Fruit fly (Drosophila melanogaster) whole organism: Measurements from ENCODE around the gene CG33339.

Experiments
- CG8478 ChIP-seq: fragments of >200 bp; optimal IDR thresholded peaks from 2 replicates; lab custom pipeline; 2018; ENCODE audit warnings: inconsistent platforms
- Dll ChIP-seq: fragments of >200 bp; optimal IDR thresholded peaks from 2 replicates; lab custom pipeline; 2017
- EcR ChIP-seq, 2 experiments: fragments of >200 bp; optimal IDR thresholded peaks; 2 replicates each; lab custom pipeline; 2017; ENCODE audit warnings: missing biosample characterization in 2 of 2, missing genetic modification characterization in 2 of 2, missing genetic modification reagents in 2 of 2
- pan ChIP-seq: fragments of >200 bp; optimal IDR thresholded peaks from 2 replicates; lab custom pipeline; 2017
- psq ChIP-seq: fragments of >200 bp; optimal IDR thresholded peaks from 2 replicates; lab custom pipeline; 2017
- usp ChIP-seq: fragments of >200 bp; optimal IDR thresholded peaks from 2 replicates; lab custom pipeline; 2017; ENCODE audit warnings: missing biosample characterization, missing genetic modification characterization, mixed read lengths

The CG33339 gene

DNA sequence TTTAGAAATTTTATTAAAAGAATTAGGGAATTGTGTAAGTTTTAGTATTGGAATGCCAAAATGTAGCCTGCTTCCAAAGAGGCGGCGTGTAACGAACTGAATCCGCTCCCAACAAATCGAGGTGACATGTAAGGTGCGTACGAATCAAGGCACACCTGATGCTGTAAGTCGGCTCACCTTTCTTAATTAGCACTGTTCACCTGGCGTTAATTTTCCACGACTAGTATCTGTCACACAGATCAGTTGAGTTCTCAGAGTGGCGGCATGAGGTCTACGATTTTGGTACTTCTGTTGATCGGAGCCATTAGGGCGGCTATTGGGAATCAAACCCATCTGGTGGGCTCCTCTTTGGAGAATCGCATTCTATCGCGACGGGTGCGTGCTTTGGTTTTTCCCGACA lies at the start of gene CG33339, which contains the start of gene CG5762:
CG33339 (plus strand) TSS at position 265 of the 400 bp plus-strand sequence.
CG5762 (minus strand) TSS at position 101 of the 400 bp plus-strand sequence.
- TF ChIP-seq Dll (lab: Kevin White, UChicago) (no peak), CG8478 (lab: Kevin White, UChicago) (no peak), psq (no peak), pan (no peak), EcR (GFP tag; optimal IDR thresholded peaks at IDR 0.05; lab: Kevin White, UChicago) (no peak), usp (GFP tag; lab: Kevin White, UChicago) (no peak)

DNA sequence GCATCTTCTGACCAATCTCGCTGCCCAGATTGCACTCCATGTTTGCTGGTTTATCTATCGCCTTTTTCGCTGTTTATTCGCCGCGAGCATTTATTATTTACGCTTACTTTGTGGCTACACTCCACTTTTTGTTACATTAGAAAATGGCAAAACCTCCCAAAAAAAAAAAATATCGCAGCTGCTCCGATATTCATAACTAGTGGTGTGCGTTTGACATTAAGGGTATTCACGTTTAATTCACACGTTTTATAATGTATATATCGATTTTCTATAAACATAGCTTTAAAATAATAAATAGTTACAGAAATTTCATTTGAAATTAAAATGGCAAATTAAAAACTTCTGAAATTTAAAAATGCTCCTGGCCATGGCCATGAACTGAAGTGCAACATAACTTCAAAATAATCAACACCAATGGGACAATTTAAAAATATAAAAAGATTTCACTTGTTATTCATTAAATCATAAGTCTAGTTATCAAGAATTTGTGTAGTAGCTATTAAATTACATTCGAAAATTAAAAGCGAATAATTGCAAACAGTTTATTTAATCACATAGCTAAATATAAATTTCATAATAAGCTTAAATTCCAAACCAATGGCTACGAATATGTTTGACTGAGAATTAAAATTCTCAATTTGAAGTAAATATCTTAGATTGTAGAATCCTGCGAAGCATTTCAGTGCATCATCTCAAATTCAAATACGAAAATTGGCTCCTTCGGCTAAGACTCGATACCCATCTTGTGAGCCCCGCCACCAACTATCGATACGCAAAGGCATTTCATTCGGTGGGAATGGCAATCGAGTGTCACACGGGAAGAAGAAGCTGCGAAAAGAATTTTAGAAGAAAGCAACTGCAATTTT lies 43.2 kb upstream of the CG33339 start, which contains the start of the genes Nab2 and BRWD3:
Nab2 (minus strand) TSS at position 203 of the 866 bp plus-strand sequence.
BRWD3 (plus strand) TSS at position 784 of the 866 bp plus-strand sequence.
- TF ChIP-seq EcR (GFP tag; optimal IDR thresholded peaks at IDR 0.05; lab: Kevin White, UChicago): no peak
- no peak for TF ChIP-seq Dll (lab: Kevin White, UChicago)
- no peak for TF ChIP-seq psq
- no peak for TF ChIP-seq usp (GFP tag; lab: Kevin White, UChicago)
- TF ChIP-seq CG8478 (lab: Kevin White, UChicago): no peak
- TF ChIP-seq pan: no peak

DNA sequence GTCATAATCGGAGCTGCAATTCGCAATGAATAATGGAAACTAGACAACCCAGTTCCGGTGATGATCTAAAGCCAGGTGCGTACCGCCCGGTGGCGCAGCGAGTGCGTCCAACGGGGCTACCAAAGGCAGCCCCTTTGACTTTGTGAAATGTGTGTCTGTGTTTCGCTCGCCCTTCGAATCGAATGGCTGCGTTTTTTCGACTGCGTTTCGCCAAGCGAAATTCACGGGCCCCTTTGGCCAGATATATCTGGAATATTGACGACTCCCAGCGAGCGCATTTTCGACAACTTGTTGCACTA lies 42.6 kb upstream of the CG33339 start:
- TF ChIP-seq Dll (lab: Kevin White, UChicago) (no peak), psq (no peak), usp (GFP tag; lab: Kevin White, UChicago) (no peak), CG8478 (lab: Kevin White, UChicago) (no peak), EcR (GFP tag; optimal IDR thresholded peaks at IDR 0.05; lab: Kevin White, UChicago) (no peak), pan (no peak)

DNA sequence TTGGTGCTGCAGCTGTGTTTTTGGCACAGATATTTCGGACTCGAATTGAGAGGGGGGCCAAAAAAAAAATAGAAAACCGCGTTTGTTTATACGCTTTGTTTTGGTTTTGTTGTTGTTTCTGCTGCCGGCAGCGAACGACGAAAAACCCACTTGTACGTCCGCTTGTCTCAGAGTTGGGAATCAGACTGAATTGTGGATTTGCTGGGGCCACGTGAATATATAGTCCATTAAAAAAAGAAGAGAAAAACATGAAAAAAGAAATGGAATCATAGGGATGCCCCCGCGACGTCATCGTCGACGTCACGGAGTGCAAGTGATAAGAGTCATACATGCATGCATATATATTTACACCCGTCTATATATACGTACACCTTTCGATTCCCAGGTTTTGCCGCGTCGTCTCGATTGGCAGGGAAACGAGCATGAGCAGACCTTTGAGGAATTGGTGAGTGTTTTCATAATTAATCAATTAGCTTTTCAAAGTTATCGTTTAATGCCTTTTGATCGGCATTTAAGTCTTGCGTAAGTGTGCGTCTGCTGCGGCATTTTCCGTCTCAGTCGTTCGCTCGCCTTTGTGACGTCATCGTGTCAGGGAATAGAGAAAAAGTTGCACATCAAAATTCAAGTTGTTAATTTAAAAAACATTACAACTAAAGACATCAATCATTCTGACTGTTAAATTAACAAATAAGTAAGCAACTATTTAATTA lies 41.9 kb upstream of the CG33339 start:
- TF ChIP-seq EcR (GFP tag; optimal IDR thresholded peaks at IDR 0.05; lab: Kevin White, UChicago) (no peak), Dll (lab: Kevin White, UChicago) (no peak), usp (GFP tag; lab: Kevin White, UChicago) (no peak), CG8478 (lab: Kevin White, UChicago) (no peak), psq (no peak), pan (no peak)

DNA sequence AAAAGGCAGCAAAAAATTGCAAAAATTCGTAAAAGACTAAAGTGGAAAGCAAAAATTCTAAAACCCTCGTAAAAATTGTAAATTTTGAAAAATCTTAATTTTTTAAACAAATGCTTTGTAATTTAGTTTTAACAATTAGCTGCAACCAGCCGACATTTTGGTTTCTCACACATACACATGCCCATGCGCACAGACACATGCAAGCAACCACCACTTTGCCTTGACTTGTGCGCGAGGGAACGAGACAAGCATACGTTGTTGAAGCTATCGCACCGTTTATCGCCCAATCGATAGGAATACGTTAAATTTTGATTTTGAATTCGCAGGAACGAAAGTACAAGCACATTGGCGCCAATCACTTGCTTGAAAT lies 41.3 kb upstream of the CG33339 start:
- TF ChIP-seq CG8478 (lab: Kevin White, UChicago): peak; percentile 12
- no peak for TF ChIP-seq Dll (lab: Kevin White, UChicago)

DNA sequence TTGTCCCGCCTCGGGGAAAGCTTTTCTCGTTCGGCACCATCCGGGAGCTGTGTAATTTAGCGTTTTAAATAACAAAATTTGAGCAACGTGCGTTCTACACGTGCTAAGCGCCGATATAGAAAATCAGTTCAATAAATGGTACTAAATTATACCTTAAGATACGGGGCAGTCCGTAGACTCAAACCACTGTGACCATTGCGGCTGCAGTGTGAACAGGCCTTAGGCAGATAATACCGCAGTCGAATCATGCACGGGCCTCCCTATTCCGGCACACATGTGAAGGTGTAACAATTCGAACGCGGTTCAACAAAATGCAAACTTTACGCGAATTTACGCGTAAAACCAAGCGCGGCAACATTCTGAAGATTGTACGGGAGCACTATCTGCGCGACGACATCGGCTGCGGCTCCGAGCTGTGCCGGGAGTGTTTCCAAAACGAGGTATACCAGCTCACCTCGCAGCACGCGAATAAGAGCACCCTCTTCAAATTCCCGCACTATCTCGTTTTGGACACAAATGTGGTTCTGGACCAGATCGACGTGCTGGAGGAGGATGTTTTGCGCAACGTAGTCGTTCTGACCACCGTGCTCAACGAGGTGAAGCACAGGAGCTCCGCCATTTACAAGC lies 28.4 kb upstream of the CG33339 start, which contains the start of the genes Rrp5 and Dis3:
Rrp5 (minus strand) TSS at position 135 of the 627 bp plus-strand sequence.
Dis3 (plus strand) TSS at position 252 of the 627 bp plus-strand sequence.
- TF ChIP-seq pan (no peak), EcR (GFP tag; optimal IDR thresholded peaks at IDR 0.05; lab: Kevin White, UChicago) (no peak), psq (no peak), CG8478 (lab: Kevin White, UChicago) (no peak), Dll (lab: Kevin White, UChicago) (no peak), usp (GFP tag; lab: Kevin White, UChicago) (no peak)

DNA sequence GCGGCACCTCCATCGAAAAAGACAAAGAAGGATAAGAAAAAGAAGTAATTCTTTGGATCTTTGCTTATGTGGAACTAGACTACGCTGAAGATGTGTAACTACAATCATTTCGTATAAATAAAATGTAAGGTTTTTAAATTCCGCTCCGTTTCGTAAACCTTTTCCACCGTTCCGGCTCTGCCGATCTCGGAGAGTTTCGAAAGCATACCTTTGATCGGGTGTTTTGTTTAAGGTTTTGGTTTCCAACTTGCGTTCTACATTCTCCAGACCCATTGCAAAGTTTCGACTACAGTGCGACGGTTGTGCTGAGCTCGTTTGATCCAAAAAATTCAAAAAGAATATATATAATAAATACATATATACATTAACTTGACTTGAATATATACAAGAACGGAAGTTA lies 25.0 kb upstream of the CG33339 start, which contains the start of gene CG6432:
CG6432 (plus strand) TSS at position 301 of the 400 bp plus-strand sequence.
- TF ChIP-seq CG8478 (lab: Kevin White, UChicago) (no peak), pan (no peak), usp (GFP tag; lab: Kevin White, UChicago) (no peak), psq (no peak), Dll (lab: Kevin White, UChicago) (no peak)

DNA sequence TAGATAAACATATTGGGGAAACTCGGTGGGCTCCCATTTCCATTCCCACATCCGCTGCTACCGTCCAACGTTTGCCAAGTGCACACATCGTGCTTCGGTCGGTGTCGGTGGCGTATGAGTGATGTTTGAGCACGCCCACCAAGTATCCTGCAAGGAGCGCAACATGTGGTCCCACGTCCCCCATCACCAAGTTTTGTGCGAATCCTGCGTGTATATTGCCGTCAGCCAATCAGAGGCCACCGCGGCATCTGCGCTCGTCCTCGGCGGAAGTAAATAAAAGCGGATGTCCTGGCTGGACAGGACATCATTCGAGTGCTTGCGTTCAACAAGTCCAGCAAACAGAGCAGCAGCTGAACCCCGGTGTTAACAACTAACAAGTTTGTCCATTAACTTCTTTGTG lies 20.4 kb upstream of the CG33339 start, which contains the start of gene Ms:
Ms (plus strand) TSS at position 301 of the 400 bp plus-strand sequence.
- no peak for TF ChIP-seq Dll (lab: Kevin White, UChicago)
- no peak for TF ChIP-seq pan

DNA sequence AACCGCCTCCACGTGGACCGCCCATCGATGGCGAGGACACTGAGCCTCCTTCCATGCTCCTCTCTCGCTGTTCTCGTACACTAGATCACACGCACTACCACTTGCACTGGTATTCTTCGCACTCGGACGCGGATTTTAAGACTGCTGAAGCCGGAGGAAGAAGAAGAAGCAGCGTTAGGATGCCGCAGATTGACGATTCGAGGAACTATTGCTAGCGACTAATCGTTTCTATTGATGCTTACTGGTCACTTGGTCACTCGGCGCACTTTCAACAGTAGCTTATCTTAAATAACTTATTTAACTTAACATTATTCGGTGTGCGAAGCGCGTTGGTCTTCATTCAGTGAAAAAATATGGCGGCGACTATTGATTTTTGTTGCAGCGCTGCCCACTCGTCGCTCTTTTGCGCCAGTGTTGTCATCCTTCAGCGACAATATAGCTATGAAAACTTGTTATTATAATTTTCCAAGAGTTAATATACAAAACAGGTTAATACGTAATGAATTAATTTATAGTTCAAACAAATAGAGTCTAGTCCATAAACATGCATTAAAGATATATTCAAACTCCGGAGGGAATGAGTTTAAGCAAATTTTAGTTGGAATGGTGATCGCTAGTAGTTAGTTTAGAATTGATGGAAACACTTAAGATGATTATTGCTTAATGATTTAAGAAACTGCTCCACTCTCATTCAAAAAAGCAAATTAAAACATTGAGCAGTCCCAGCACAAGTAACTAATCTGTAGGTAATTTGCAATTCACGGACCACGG lies 13.0 kb upstream of the CG33339 start, which contains the start of the genes CG5746 and CG6454:
CG5746 (minus strand) TSS at position 372 of the 771 bp plus-strand sequence.
CG6454 (plus strand) TSS at position 763 of the 771 bp plus-strand sequence.
- no peak for TF ChIP-seq EcR (GFP tag; optimal IDR thresholded peaks at IDR 0.05; lab: Kevin White, UChicago)
- TF ChIP-seq usp (GFP tag; lab: Kevin White, UChicago): no peak
- no peak for TF ChIP-seq Dll (lab: Kevin White, UChicago)
- no peak for TF ChIP-seq pan
- no peak for TF ChIP-seq psq
- TF ChIP-seq CG8478 (lab: Kevin White, UChicago): no peak

DNA sequence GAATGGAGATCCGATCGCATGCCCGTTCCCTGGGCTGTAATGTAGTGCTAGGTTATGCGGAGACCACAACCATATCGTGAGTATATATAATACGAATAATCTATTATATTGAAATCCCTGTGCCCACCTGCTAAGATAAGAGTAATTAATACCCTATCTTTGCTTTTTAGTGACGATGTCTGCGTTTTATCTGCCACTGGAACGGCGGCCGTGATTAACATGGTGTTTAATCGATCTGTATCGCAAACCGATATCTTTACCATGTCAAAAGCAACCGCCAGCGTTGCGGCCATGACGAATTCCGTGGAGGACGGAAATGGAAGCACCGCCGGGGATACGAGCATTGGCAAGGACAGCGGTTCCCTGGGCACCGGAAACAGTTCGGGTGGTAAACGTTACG lies 8.2 kb upstream of the CG33339 start:
- no peak for TF ChIP-seq usp (GFP tag; lab: Kevin White, UChicago)
- TF ChIP-seq CG8478 (lab: Kevin White, UChicago): no peak
- no peak for TF ChIP-seq EcR (GFP tag; optimal IDR thresholded peaks at IDR 0.05; lab: Kevin White, UChicago)
- TF ChIP-seq Dll (lab: Kevin White, UChicago): no peak
- TF ChIP-seq pan: no peak

DNA sequence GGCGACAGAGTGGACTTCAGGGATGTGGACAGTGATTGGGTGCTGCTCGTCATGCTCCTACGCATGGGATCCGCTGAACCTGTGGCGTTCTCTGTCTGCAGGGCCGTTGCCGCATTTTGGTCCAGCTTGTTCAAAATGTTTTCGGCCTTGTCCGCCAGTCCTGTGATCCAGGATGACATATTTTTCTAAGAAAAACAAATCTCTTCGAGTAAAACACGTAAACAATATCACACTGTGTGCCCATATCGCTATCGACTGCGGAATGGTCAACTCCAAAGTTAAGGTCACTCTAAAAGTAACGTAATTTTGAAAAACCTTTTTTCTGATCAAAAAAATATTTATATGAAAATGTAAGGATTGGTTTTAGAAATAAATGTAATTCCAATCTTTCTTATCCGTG lies 3.9 kb upstream of the CG33339 start, which contains the start of gene Golgin84:
Golgin84 (minus strand) TSS at position 241 of the 400 bp plus-strand sequence.
- no peak for TF ChIP-seq Dll (lab: Kevin White, UChicago)
- TF ChIP-seq usp (GFP tag; lab: Kevin White, UChicago): no peak
- no peak for TF ChIP-seq pan
- TF ChIP-seq EcR (GFP tag; optimal IDR thresholded peaks at IDR 0.05; lab: Kevin White, UChicago): no peak
- no peak for TF ChIP-seq psq
- no peak for TF ChIP-seq CG8478 (lab: Kevin White, UChicago)
